Worm (Caenorhabditis elegans) whole organism, L2 larva: ENCODE measurements around the gene math-48.

Source experiments
- lsy-2 ChIP-seq, 2 experiments: fragments of 150-350 bp in 1 of 2; sonication (generic microtip) in 1 of 2; optimal IDR thresholded peaks; 2 replicates each; lab custom pipeline; 2014 to 2017; ENCODE audit warnings: missing biosample characterization in 2 of 2, missing genetic modification characterization in 2 of 2
- nhr-12 ChIP-seq: fragments of 150-350 bp; optimal IDR thresholded peaks from 2 replicates; lab custom pipeline; 2014; ENCODE audit warnings: missing biosample characterization, missing genetic modification characterization
- nhr-237 ChIP-seq: fragments of 150-350 bp; optimal IDR thresholded peaks from 2 replicates; lab custom pipeline; 2014; ENCODE audit warnings: missing biosample characterization, missing genetic modification characterization

- TF ChIP-seq lsy-2 (tag; optimal IDR thresholded peaks at IDR 0.05; lab: Kevin White, UChicago) = no peak
- TF ChIP-seq nhr-237 = no peak
- TF ChIP-seq nhr-12 (tag; lab: Kevin White, UChicago) = no peak
Observed at ce11 chrII:1912741-1913140, 33.6 kb downstream of the math-48 start, which contains the start of gene math-31.
